Worm (Caenorhabditis elegans) whole organism, L4/young adult: ENCODE data around the gene Y105C5A.1274.

Experiments
- W03F9.2 ChIP-seq: fragments of 150-350 bp; optimal IDR thresholded peaks from 2 replicates; lab custom pipeline; 2014; ENCODE audit warnings: missing biosample characterization, missing genetic modification characterization
- him-1 ChIP-seq: sonication (generic microtip); optimal IDR thresholded peaks from 2 replicates; lab custom pipeline; 2016; ENCODE audit warnings: missing genotype, missing genetic modification reagents, missing genetic modification characterization, missing compliant biosample characterization

- TF ChIP-seq W03F9.2 (tag; lab: Kevin White, UChicago) = no peak
- no peak for TF ChIP-seq him-1
Measured at ce11 chrIV:15658444-15658843, 23.9 kb downstream of the Y105C5A.1274 start.
